Fruit fly (Drosophila melanogaster) whole organism, embryonic: ENCODE measurements around the gene CG32032.

Experiments used
- Antp ChIP-seq: fragments of 200-800 bp; sonication (Bioruptor generic); optimal IDR thresholded peaks from 3 replicates; lab custom pipeline; 2016; ENCODE audit warnings: missing biosample characterization, missing genetic modification characterization
- BEAF-32 ChIP-seq: fragments of 200-800 bp; sonication (Bioruptor generic); optimal IDR thresholded peaks from 3 replicates; lab custom pipeline; 2017; ENCODE audit warnings: missing biosample characterization, missing genetic modification characterization, mild to moderate bottlenecking, moderate library complexity, missing genetic modification reagents
- Blimp-1 ChIP-seq: fragments of 200-800 bp; sonication (Bioruptor generic); optimal IDR thresholded peaks from 3 replicates; lab custom pipeline; 2018; ENCODE audit warnings: missing biosample characterization, missing genetic modification characterization, mild to moderate bottlenecking, moderate library complexity, missing genetic modification reagents
- CG11456 ChIP-seq: fragments of 200-800 bp; sonication (Bioruptor generic); IDR thresholded peaks from 3 replicates; pipeline ENCODE4 v1.3.6; 2022; ENCODE audit warnings: missing biosample characterization, missing genetic modification characterization
- CG12104 ChIP-seq: fragments of 200-800 bp; sonication (Bioruptor generic); optimal IDR thresholded peaks from 3 replicates; lab custom pipeline; 2016; ENCODE audit warnings: missing biosample characterization, missing genetic modification characterization
- CG12219 ChIP-seq: fragments of 200-800 bp; sonication (Bioruptor generic); optimal IDR thresholded peaks from 3 replicates; lab custom pipeline; 2018; ENCODE audit warnings: missing biosample characterization, mild to moderate bottlenecking, missing genetic modification characterization
- CG12659 ChIP-seq: fragments of 200-800 bp; sonication (Bioruptor generic); optimal IDR thresholded peaks from 3 replicates; lab custom pipeline; 2017; ENCODE audit warnings: mild to moderate bottlenecking, missing biosample characterization, missing genetic modification reagents, missing genetic modification characterization
- CG16863 ChIP-seq: fragments of 200-800 bp; sonication (Bioruptor generic); optimal IDR thresholded peaks from 3 replicates; lab custom pipeline; 2016; ENCODE audit warnings: missing biosample characterization, missing genetic modification characterization
- CG1832 ChIP-seq: fragments of 200-800 bp; sonication (Bioruptor generic); optimal IDR thresholded peaks from 2 replicates; lab custom pipeline; 2017; ENCODE audit warnings: missing biosample characterization, mild to moderate bottlenecking, missing genetic modification characterization, inconsistent platforms
- CG18619 ChIP-seq: fragments of 200-800 bp; sonication (Bioruptor generic); optimal IDR thresholded peaks from 3 replicates; lab custom pipeline; 2017; ENCODE audit warnings: missing biosample characterization, mild to moderate bottlenecking, missing genetic modification characterization
- CG2129 ChIP-seq: fragments of 200-800 bp; sonication (Bioruptor generic); IDR thresholded peaks from 2 replicates; pipeline ENCODE4 v1.3.6; 2022; ENCODE audit warnings: missing biosample characterization, missing genetic modification characterization; ENCODE audit not compliant: partially characterized antibody
- CG30020 ChIP-seq: fragments of 200-800 bp; optimal IDR thresholded peaks from 2 replicates; lab custom pipeline; 2019; ENCODE audit warnings: missing biosample characterization, mild to moderate bottlenecking, missing genetic modification characterization, moderate library complexity
- CG30431 ChIP-seq: fragments of 200-800 bp; sonication (Bioruptor generic); optimal IDR thresholded peaks from 2 replicates; lab custom pipeline; 2017; ENCODE audit warnings: missing biosample characterization, missing genetic modification characterization
- CG32767 ChIP-seq: fragments of 200-800 bp; sonication (Bioruptor generic); IDR thresholded peaks from 2 replicates; pipeline ENCODE4 v1.3.6; 2022; ENCODE audit warnings: missing biosample characterization, missing genetic modification characterization
- CG32772 ChIP-seq: fragments of 200-800 bp; sonication (Bioruptor generic); IDR thresholded peaks from 2 replicates; pipeline ENCODE4 v1.3.6; 2022; ENCODE audit warnings: missing biosample characterization, missing genetic modification characterization
- CG3847 ChIP-seq: fragments of 200-800 bp; sonication (Bioruptor generic); IDR thresholded peaks from 2 replicates; pipeline ENCODE4 v1.3.6; 2022; ENCODE audit warnings: missing biosample characterization, missing genetic modification characterization
- CG5245 ChIP-seq: fragments of 200-800 bp; sonication (Bioruptor generic); optimal IDR thresholded peaks from 3 replicates; lab custom pipeline; 2016; ENCODE audit warnings: missing biosample characterization, missing genetic modification characterization
- CG6272 ChIP-seq: fragments of 200-800 bp; sonication (Bioruptor generic); IDR thresholded peaks from 2 replicates; pipeline ENCODE4 v1.3.6; 2022; ENCODE audit warnings: missing biosample characterization, missing genetic modification characterization
- CG6654 ChIP-seq: fragments of 200-800 bp; sonication (Bioruptor generic); optimal IDR thresholded peaks from 2 replicates; lab custom pipeline; 2017; ENCODE audit warnings: missing biosample characterization, mild to moderate bottlenecking, missing genetic modification characterization
- CG6791 ChIP-seq: fragments of 200-800 bp; sonication (Bioruptor generic); IDR thresholded peaks from 3 replicates; pipeline ENCODE4 v1.3.6; 2022; ENCODE audit warnings: missing biosample characterization, missing genetic modification characterization; ENCODE audit not compliant: partially characterized antibody
- CG7786 ChIP-seq: fragments of 200-800 bp; sonication (Bioruptor generic); optimal IDR thresholded peaks from 2 replicates; lab custom pipeline; 2016; ENCODE audit warnings: missing biosample characterization, missing genetic modification characterization
- Camta ChIP-seq: fragments of 200-800 bp; sonication (Bioruptor generic); optimal IDR thresholded peaks from 2 replicates; lab custom pipeline; 2016; ENCODE audit warnings: missing biosample characterization, missing genetic modification characterization
- Doc3 ChIP-seq: fragments of 200-800 bp; sonication (Bioruptor generic); IDR thresholded peaks from 3 replicates; pipeline ENCODE4 v1.3.6; 2022; ENCODE audit warnings: missing biosample characterization, missing genetic modification characterization; ENCODE audit not compliant: partially characterized antibody
- E2f2 ChIP-seq: fragments of 200-800 bp; sonication (Bioruptor generic); IDR thresholded peaks from 2 replicates; pipeline ENCODE4 v1.3.6; 2022; ENCODE audit warnings: missing biosample characterization, missing genetic modification characterization
- Gug ChIP-seq: fragments of 200-800 bp; sonication (Bioruptor generic); IDR thresholded peaks from 4 replicates; pipeline ENCODE4 v1.3.6; 2022; ENCODE audit warnings: missing biosample characterization, missing genetic modification characterization
- Oaz ChIP-seq: fragments of 200-800 bp; sonication (Bioruptor generic); IDR thresholded peaks from 2 replicates; pipeline ENCODE4 v1.3.6; 2022; ENCODE audit warnings: missing biosample characterization, missing genetic modification characterization
- Oli ChIP-seq: fragments of 200-800 bp; sonication (Bioruptor generic); optimal IDR thresholded peaks from 2 replicates; lab custom pipeline; 2018; ENCODE audit warnings: missing biosample characterization, mild to moderate bottlenecking, missing genetic modification characterization, moderate library complexity
- PHDP ChIP-seq: fragments of 200-800 bp; sonication (Bioruptor generic); optimal IDR thresholded peaks from 3 replicates; lab custom pipeline; 2018; ENCODE audit warnings: missing biosample characterization, mild to moderate bottlenecking, missing genetic modification characterization, moderate library complexity
- Ravus ChIP-seq: fragments of 200-800 bp; sonication (Bioruptor generic); IDR thresholded peaks from 2 replicates; pipeline ENCODE4 v1.3.6; 2022; ENCODE audit warnings: missing biosample characterization, missing genetic modification characterization
- Sox100B ChIP-seq: fragments of 200-800 bp; sonication (Bioruptor generic); optimal IDR thresholded peaks from 3 replicates; lab custom pipeline; 2018; ENCODE audit warnings: missing biosample characterization, mild to moderate bottlenecking, missing genetic modification characterization
- TFAM ChIP-seq: fragments of 200-800 bp; sonication (Bioruptor generic); optimal IDR thresholded peaks from 2 replicates; lab custom pipeline; 2017; ENCODE audit warnings: missing biosample characterization, missing genetic modification characterization, inconsistent platforms
- Taf1 ChIP-seq: fragments of 200-800 bp; sonication (Bioruptor generic); IDR thresholded peaks from 2 replicates; pipeline ENCODE4 v1.3.6; 2022; ENCODE audit warnings: missing biosample characterization, missing genetic modification characterization
- Vsx1 ChIP-seq: fragments of 200-800 bp; sonication (Bioruptor generic); optimal IDR thresholded peaks from 2 replicates; lab custom pipeline; 2017; ENCODE audit warnings: missing biosample characterization, mild to moderate bottlenecking, missing genetic modification characterization, missing genetic modification reagents
- amos ChIP-seq: fragments of 200-800 bp; sonication (Bioruptor generic); IDR thresholded peaks from 2 replicates; pipeline ENCODE4 v1.3.6; 2022; ENCODE audit warnings: missing biosample characterization, missing genetic modification characterization; ENCODE audit not compliant: partially characterized antibody
- caup ChIP-seq: fragments of 200-800 bp; sonication (Bioruptor generic); optimal IDR thresholded peaks from 3 replicates; lab custom pipeline; 2017; ENCODE audit warnings: missing biosample characterization, mild to moderate bottlenecking, missing genetic modification characterization, moderate library complexity; ENCODE audit not compliant: severe bottlenecking
- dati ChIP-seq: fragments of 200-800 bp; sonication (Bioruptor generic); IDR thresholded peaks from 2 replicates; pipeline ENCODE4 v1.3.6; 2022; ENCODE audit warnings: missing biosample characterization, missing genetic modification characterization
- disco-r ChIP-seq: fragments of 200-800 bp; sonication (Bioruptor generic); optimal IDR thresholded peaks from 2 replicates; lab custom pipeline; 2016; ENCODE audit warnings: missing biosample characterization, missing genetic modification characterization
- dpn ChIP-seq, 2 experiments: fragments of 200-800 bp; sonication (Bioruptor generic); optimal IDR thresholded peaks; 3 replicates each; lab custom pipeline; 2016; ENCODE audit warnings: missing biosample characterization in 2 of 2, missing genetic modification characterization in 2 of 2
- esg ChIP-seq: fragments of 200-800 bp; sonication (Bioruptor generic); conservative IDR thresholded peaks from 2 replicates; pipeline ENCODE4 v1.3.6; 2022; ENCODE audit warnings: missing biosample characterization, missing genetic modification characterization
- ewg ChIP-seq: fragments of 200-800 bp; sonication (Bioruptor generic); optimal IDR thresholded peaks from 3 replicates; lab custom pipeline; 2017; ENCODE audit warnings: mild to moderate bottlenecking, missing biosample characterization, missing genetic modification reagents, missing genetic modification characterization
- fru ChIP-seq: fragments of >200 bp; optimal IDR thresholded peaks from 2 replicates; lab custom pipeline; 2017
- gro ChIP-seq: fragments of 200-800 bp; sonication (Bioruptor generic); optimal IDR thresholded peaks from 2 replicates; lab custom pipeline; 2016; ENCODE audit warnings: missing biosample characterization, missing genetic modification characterization
- gsb ChIP-seq: fragments of 200-800 bp; sonication (Bioruptor generic); IDR thresholded peaks from 2 replicates; pipeline ENCODE4 v1.3.6; 2022; ENCODE audit warnings: missing biosample characterization, missing genetic modification characterization
- lilli ChIP-seq: fragments of 200-800 bp; sonication (Bioruptor generic); optimal IDR thresholded peaks from 3 replicates; lab custom pipeline; 2016; ENCODE audit warnings: missing biosample characterization, missing genetic modification characterization
- pb ChIP-seq: fragments of 200-800 bp; sonication (Bioruptor generic); optimal IDR thresholded peaks from 3 replicates; lab custom pipeline; 2016; ENCODE audit warnings: missing biosample characterization, missing genetic modification characterization
- run ChIP-seq: fragments of 200-800 bp; sonication (Bioruptor generic); optimal IDR thresholded peaks from 3 replicates; lab custom pipeline; 2018; ENCODE audit warnings: missing biosample characterization, mild to moderate bottlenecking, missing genetic modification characterization
- sens ChIP-seq: fragments of 200-800 bp; sonication (Bioruptor generic); peaks from one replicate; lab custom pipeline; 2016; ENCODE audit warnings: missing biosample characterization, missing genetic modification characterization
- tgo ChIP-seq: fragments of 200-800 bp; sonication (Bioruptor generic); IDR thresholded peaks from 3 replicates; pipeline ENCODE4 v1.3.6; 2022; ENCODE audit warnings: missing biosample characterization, missing genetic modification characterization
- tna ChIP-seq: fragments of 200-800 bp; sonication (Bioruptor generic); IDR thresholded peaks from 2 replicates; pipeline ENCODE4 v1.3.6; 2022; ENCODE audit warnings: missing biosample characterization, missing genetic modification characterization; ENCODE audit not compliant: partially characterized antibody
- zen ChIP-seq: fragments of 200-800 bp; sonication (Bioruptor generic); optimal IDR thresholded peaks from 3 replicates; lab custom pipeline; 2018; ENCODE audit warnings: missing biosample characterization, mild to moderate bottlenecking, missing genetic modification characterization, moderate library complexity
- zf30C ChIP-seq: fragments of 200-800 bp; sonication (Bioruptor generic); optimal IDR thresholded peaks from 3 replicates; lab custom pipeline; 2018; ENCODE audit warnings: missing biosample characterization, mild to moderate bottlenecking, missing genetic modification characterization

Gene CG32032

DNA sequence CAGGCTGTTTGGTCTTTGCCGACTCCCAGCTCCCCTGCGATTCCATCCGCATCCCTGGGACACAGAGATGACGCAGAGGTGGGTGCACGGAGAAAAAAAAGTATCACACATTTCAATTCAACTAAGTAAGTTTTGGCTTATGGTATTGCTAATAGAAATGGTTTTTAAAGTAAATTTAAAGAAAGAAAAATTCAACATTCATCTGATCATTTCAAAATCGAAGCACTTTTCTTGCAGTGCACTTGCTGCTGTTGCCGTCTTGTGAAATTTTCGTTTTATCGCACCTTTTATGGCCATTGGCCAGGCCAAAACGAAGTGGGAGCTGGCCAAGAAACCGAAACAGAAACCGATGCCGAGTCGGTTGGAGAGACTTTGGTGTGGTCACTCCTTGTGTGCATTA lies 47.5 kb upstream of the CG32032 start (continued):
- peak; percentile 34 for TF ChIP-seq caup
- TF ChIP-seq Vsx1 (GFP tag; lab: Kevin White, UChicago) = no peak
- TF ChIP-seq Oli (tag; lab: Kevin White, UChicago) = peak; percentile 47
- TF ChIP-seq CG30431 (GFP tag; lab: Kevin White, UChicago) = peak; percentile 3
- TF ChIP-seq CG6791 (GFP tag; lab: Robert Waterston, UW) = no peak
- TF ChIP-seq esg (GFP tag; lab: Robert Waterston, UW) = peak; percentile 67
- TF ChIP-seq run (tag; lab: Kevin White, UChicago) = no peak
- TF ChIP-seq CG2129 = no peak
- TF ChIP-seq fru (lab: Kevin White, UChicago) = no peak
- peak; percentile 27 for TF ChIP-seq CG12104 (GFP tag; lab: Kevin White, UChicago)
- no peak for TF ChIP-seq gro (GFP tag; lab: Kevin White, UChicago)
- peak; percentile 12; the same call in 1 of the 2 replicates for TF ChIP-seq Ravus (GFP tag; lab: Robert Waterston, UW)
- TF ChIP-seq Oaz (GFP tag; lab: Robert Waterston, UW) = no peak
- no peak for TF ChIP-seq BEAF-32
- TF ChIP-seq pb (GFP tag; lab: Kevin White, UChicago) = peak; percentile 61
- peak; percentile 81 for TF ChIP-seq zen (tag; lab: Kevin White, UChicago)
- peak; percentile 55 for TF ChIP-seq Sox100B (GFP tag; lab: Kevin White, UChicago)
- peak; percentile 65 for TF ChIP-seq tgo (GFP tag; lab: Robert Waterston, UW)
- peak; percentile 31 for TF ChIP-seq ewg (GFP tag; lab: Kevin White, UChicago)
- TF ChIP-seq CG6654 (GFP tag; lab: Kevin White, UChicago) = peak; percentile 19
- TF ChIP-seq Doc3 = no peak
- TF ChIP-seq CG30020 = no peak
- TF ChIP-seq PHDP (tag; lab: Kevin White, UChicago) = peak; percentile 6
- no peak for TF ChIP-seq CG1832
- TF ChIP-seq CG6272 (GFP tag; lab: Robert Waterston, UW) = peak; percentile 32; the same call in 1 of the 2 replicates
- TF ChIP-seq CG32767 = peak; percentile 52; the same call in 1 of the 2 replicates
- TF ChIP-seq CG11456 (GFP tag; lab: Robert Waterston, UW) = peak; percentile 64; the same call in 1 of the 3 replicates
- TF ChIP-seq CG32772 (GFP tag; lab: Robert Waterston, UW) = peak; percentile 78
- peak; percentile 48; the same call in 2 of the 4 replicates for TF ChIP-seq Gug (GFP tag; lab: Robert Waterston, UW)
- TF ChIP-seq CG12659 = peak; percentile 12
- TF ChIP-seq lilli (GFP tag; lab: Kevin White, UChicago) = peak; percentile 42
- TF ChIP-seq Taf1 (GFP tag; lab: Robert Waterston, UW) = no peak
- TF ChIP-seq CG3847 (GFP tag; lab: Robert Waterston, UW) = no peak; the same call in 1 of the 2 replicates
- TF ChIP-seq dati (GFP tag; lab: Robert Waterston, UW) = peak; percentile 66; the same call in 1 of the 2 replicates
- peak; percentile 21 for TF ChIP-seq TFAM
- TF ChIP-seq disco-r (GFP tag; lab: Kevin White, UChicago) = no peak
- peak; percentile 55 for TF ChIP-seq CG7786 (GFP tag; lab: Kevin White, UChicago)
- peak; percentile 63 for TF ChIP-seq Camta (GFP tag; lab: Kevin White, UChicago)
- no peak for TF ChIP-seq amos (GFP tag; lab: Robert Waterston, UW)
- TF ChIP-seq gsb (GFP tag; lab: Robert Waterston, UW) = peak; percentile 59
- TF ChIP-seq dpn (GFP tag; optimal IDR thresholded peaks at IDR 0.05; lab: Kevin White, UChicago) = peak; percentile 21 to 61
- TF ChIP-seq Antp (GFP tag; lab: Kevin White, UChicago) = peak; percentile 63
- TF ChIP-seq CG12219 (GFP tag; lab: Kevin White, UChicago) = peak; percentile 22
- TF ChIP-seq tna (GFP tag; lab: Robert Waterston, UW) = no peak
- TF ChIP-seq zf30C (GFP tag; lab: Kevin White, UChicago) = peak; percentile 78
- TF ChIP-seq CG18619 = no peak
- peak; percentile 94 for TF ChIP-seq sens (GFP tag; lab: Kevin White, UChicago)
- TF ChIP-seq CG5245 (GFP tag; lab: Kevin White, UChicago) = peak; percentile 61
- TF ChIP-seq E2f2 (GFP tag; lab: Robert Waterston, UW) = peak; percentile 48
- TF ChIP-seq Blimp-1 (GFP tag; lab: Kevin White, UChicago) = peak; percentile 77
- TF ChIP-seq CG16863 (GFP tag; lab: Kevin White, UChicago) = peak; percentile 7
